Worm (Caenorhabditis elegans) whole organism, midembryonic: ENCODE results near the gene D1044.4.

Experiments
- T22C8.4 ChIP-seq: fragments of 200-800 bp; sonication (Bioruptor generic); IDR thresholded peaks from 2 replicates; pipeline ENCODE4 v1.3.6; 2022; ENCODE audit warnings: missing genetic modification characterization, missing compliant biosample characterization
- cog-1 ChIP-seq: sonication (generic microtip); optimal IDR thresholded peaks from 2 replicates; lab custom pipeline; 2016; ENCODE audit warnings: missing genetic modification characterization, missing compliant biosample characterization
- flt-1 ChIP-seq: fragments of 200-800 bp; sonication (Bioruptor generic); IDR thresholded peaks from 2 replicates; pipeline ENCODE4 v1.3.6; 2022; ENCODE audit warnings: missing genetic modification characterization, missing compliant biosample characterization
- klf-2 ChIP-seq: fragments of 200-800 bp; sonication (Bioruptor generic); conservative IDR thresholded peaks from 2 replicates; pipeline ENCODE4 v1.3.6; 2022; ENCODE audit warnings: missing genetic modification reagents, missing genetic modification characterization, missing compliant biosample characterization
- med-1 ChIP-seq: sonication (generic microtip); optimal IDR thresholded peaks from 2 replicates; lab custom pipeline; 2017; ENCODE audit warnings: missing genetic modification characterization, mild to moderate bottlenecking, missing compliant biosample characterization, antibody characterized with exemption, missing genetic modification reagents; ENCODE audit not compliant: insufficient read depth
- ref-1 ChIP-seq: fragments of 200-800 bp; sonication (Bioruptor generic); conservative IDR thresholded peaks from 2 replicates; pipeline ENCODE4 v1.3.6; 2022; ENCODE audit warnings: missing genetic modification reagents, missing genetic modification characterization, missing compliant biosample characterization
- ztf-23 ChIP-seq: fragments of 200-800 bp; sonication (Bioruptor generic); IDR thresholded peaks from 2 replicates; pipeline ENCODE4 v1.3.6; 2022; ENCODE audit warnings: missing genetic modification reagents, missing genetic modification characterization, missing compliant biosample characterization
- ztf-29 ChIP-seq: fragments of 200-800 bp; sonication (Bioruptor generic); IDR thresholded peaks from 2 replicates; pipeline ENCODE4 v1.3.6; 2022; ENCODE audit warnings: missing genetic modification reagents, missing genetic modification characterization, missing compliant biosample characterization

DNA sequence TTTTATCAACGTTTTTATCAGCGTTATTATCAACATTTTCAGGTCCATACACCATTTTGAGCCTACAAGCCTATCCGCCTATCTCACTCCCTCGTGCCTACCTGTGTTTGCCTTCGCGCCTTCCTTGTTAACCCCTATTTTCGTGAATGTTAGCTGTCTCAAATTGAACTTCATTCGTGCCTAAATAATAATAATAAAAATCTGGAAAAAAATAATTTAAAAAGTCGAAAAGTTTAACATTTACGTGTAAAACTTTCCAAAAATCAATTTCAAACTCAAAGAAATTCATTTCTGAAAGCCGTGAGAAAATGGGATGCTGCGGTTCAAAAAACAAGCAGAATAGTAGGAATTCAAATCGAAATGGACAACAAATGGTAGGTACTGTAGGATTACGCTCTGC, 43.8 kb downstream of the D1044.4 start, which contains the start of gene R02F2.10:
- TF ChIP-seq T22C8.4 (no peak), klf-2 (GFP tag; lab: Robert Waterston, UW) (no peak), ztf-29 (no peak), ref-1 (GFP tag; lab: Robert Waterston, UW) (no peak), med-1 (GFP tag; lab: Kevin White, UChicago) (no peak), ztf-23 (GFP tag; lab: Robert Waterston, UW) (no peak), cog-1 (no peak), flt-1 (GFP tag; lab: Robert Waterston, UW) (no peak)
